Worm (Caenorhabditis elegans) whole organism, L3 larva: Measurements from ENCODE around the gene sun-1.

Experiments
- fkh-10 ChIP-seq: sonication (generic microtip); optimal IDR thresholded peaks from 2 replicates; lab custom pipeline; 2017; ENCODE audit warnings: missing biosample characterization, missing genetic modification reagents, missing genetic modification characterization
- jun-1 ChIP-seq: fragments of 150-350 bp; optimal IDR thresholded peaks from 2 replicates; lab custom pipeline; 2014; ENCODE audit warnings: missing biosample characterization, missing genetic modification reagents, missing genetic modification characterization

ce11 chrV:13209567-13209966, 16.2 kb upstream of the sun-1 start, which contains the start of gene F57B1.6:
- TF ChIP-seq jun-1 (no peak), fkh-10 (GFP tag; lab: Kevin White, UChicago) (no peak)
